Worm (Caenorhabditis elegans) whole organism, L2 larva: ENCODE measurements around the gene ZK892.5.

Experiments used
- aly-2 ChIP-seq: fragments of 150-350 bp; optimal IDR thresholded peaks from 2 replicates; lab custom pipeline; 2014; ENCODE audit warnings: missing biosample characterization, missing genetic modification characterization
- ceh-82 ChIP-seq: fragments of 150-350 bp; optimal IDR thresholded peaks from 2 replicates; lab custom pipeline; 2014; ENCODE audit warnings: missing biosample characterization, missing genetic modification characterization
- elt-1 ChIP-seq: fragments of 150-350 bp; optimal IDR thresholded peaks from 2 replicates; lab custom pipeline; 2014; ENCODE audit warnings: missing biosample characterization, missing genetic modification characterization
- fos-1 ChIP-seq: fragments of 150-350 bp; optimal IDR thresholded peaks from 2 replicates; lab custom pipeline; 2014; ENCODE audit warnings: missing biosample characterization, missing genetic modification characterization
- lsy-2 ChIP-seq, 2 experiments: fragments of 150-350 bp in 1 of 2; sonication (generic microtip) in 1 of 2; optimal IDR thresholded peaks; 2 replicates each; lab custom pipeline; 2014 to 2017; ENCODE audit warnings: missing biosample characterization in 2 of 2, missing genetic modification characterization in 2 of 2
- nhr-23 ChIP-seq: fragments of 150-350 bp; optimal IDR thresholded peaks from 2 replicates; lab custom pipeline; 2014; ENCODE audit warnings: missing biosample characterization, missing genetic modification reagents, missing genetic modification characterization
- nhr-237 ChIP-seq: fragments of 150-350 bp; optimal IDR thresholded peaks from 2 replicates; lab custom pipeline; 2014; ENCODE audit warnings: missing biosample characterization, missing genetic modification characterization
- nhr-25 ChIP-seq: fragments of 150-350 bp; sonication (generic microtip); optimal IDR thresholded peaks from 3 replicates; lab custom pipeline; 2014; ENCODE audit warnings: missing biosample characterization, missing genetic modification characterization
- nhr-6 ChIP-seq: fragments of 150-350 bp; optimal IDR thresholded peaks from 2 replicates; lab custom pipeline; 2014; ENCODE audit warnings: missing biosample characterization, missing genetic modification characterization
- nhr-77 ChIP-seq: fragments of 150-350 bp; optimal IDR thresholded peaks from 2 replicates; lab custom pipeline; 2014; ENCODE audit warnings: missing biosample characterization, missing genetic modification characterization

DNA sequence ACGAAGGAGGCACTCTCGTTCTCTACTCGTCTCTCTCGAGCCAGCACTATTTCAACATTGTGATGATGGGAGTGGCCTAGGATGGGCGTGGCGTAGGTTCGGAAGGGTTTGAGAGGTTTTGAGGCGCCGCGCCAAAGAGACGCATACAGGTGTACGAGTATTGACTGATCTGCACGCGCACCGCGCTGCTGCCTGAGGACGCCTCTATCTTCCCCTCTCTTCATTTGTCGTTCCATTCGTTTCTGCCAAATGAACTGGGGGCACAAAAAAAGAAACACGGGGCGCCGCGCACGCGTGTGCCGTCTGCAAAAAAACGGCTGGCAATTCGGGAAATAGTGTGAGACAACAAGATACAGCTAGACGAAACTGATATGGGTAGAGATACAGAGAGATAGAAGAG lies 8.0 kb downstream of the ZK892.5 start, which contains the start of gene lec-2:
- TF ChIP-seq ceh-82 (tag; lab: Kevin White, UChicago) (no peak), nhr-25 (tag; lab: Kevin White, UChicago) (no peak), nhr-23 (tag; lab: Kevin White, UChicago) (no peak), nhr-237 (tag; lab: Kevin White, UChicago) (no peak), aly-2 (tag; lab: Kevin White, UChicago) (no peak), elt-1 (tag; lab: Kevin White, UChicago) (no peak), nhr-77 (no peak), fos-1 (tag; lab: Kevin White, UChicago) (no peak), nhr-6 (tag; lab: Kevin White, UChicago) (no peak), lsy-2 (tag; optimal IDR thresholded peaks at IDR 0.05; lab: Kevin White, UChicago) (no peak)
